Worm (Caenorhabditis elegans): Measurements from ENCODE around the gene Y37A1B.4.

ce11 chrIV:14071466-14071865 lies 11.0 kb upstream of the Y37A1B.4 start, which contains the start of gene ccar-1:
- no peak for TF ChIP-seq R02D3.7 (tag; optimal IDR thresholded peaks at IDR 0.05)
- no peak for TF ChIP-seq daf-12 (tag; optimal IDR thresholded peaks at IDR 0.05)
- no peak for TF ChIP-seq lin-39 (tag; optimal IDR thresholded peaks at IDR 0.05)
- no peak for TF ChIP-seq unc-39 (tag; optimal IDR thresholded peaks at IDR 0.05)
- TF ChIP-seq nhr-23 (tag; optimal IDR thresholded peaks at IDR 0.05) = no peak
- no peak for TF ChIP-seq ama-1 (optimal IDR thresholded peaks at IDR 0.05)
- TF ChIP-seq ceh-82 (tag; optimal IDR thresholded peaks at IDR 0.05) = no peak
- no peak for TF ChIP-seq nhr-11 (tag; optimal IDR thresholded peaks at IDR 0.05)

All from whole organism, L3 larva.